Worm (Caenorhabditis elegans) whole organism, L2 larva: ENCODE results near the gene ccm-2.
A peak's percentile ranks its signal among the peaks of the same experiment; 100 is the strongest.

ENCODE experiments used
- C34F6.9 ChIP-seq: fragments of 150-350 bp; optimal IDR thresholded peaks from 2 replicates; lab custom pipeline; 2014; ENCODE audit warnings: missing biosample characterization, missing genetic modification characterization
- R02D3.7 ChIP-seq: fragments of 150-350 bp; optimal IDR thresholded peaks from 2 replicates; lab custom pipeline; 2014; ENCODE audit warnings: missing biosample characterization, missing genetic modification characterization
- Y55F3AM.14 ChIP-seq: fragments of 200-800 bp; sonication (Bioruptor generic); optimal IDR thresholded peaks from 2 replicates; lab custom pipeline; 2018; ENCODE audit warnings: mild to moderate bottlenecking, missing genetic modification characterization, missing compliant biosample characterization
- ZK546.5 ChIP-seq: sonication (generic microtip); optimal IDR thresholded peaks from 2 replicates; lab custom pipeline; 2017; ENCODE audit warnings: missing biosample characterization, missing genetic modification characterization
- alr-1 ChIP-seq: fragments of 150-350 bp; optimal IDR thresholded peaks from 2 replicates; lab custom pipeline; 2014; ENCODE audit warnings: missing biosample characterization, missing genetic modification characterization
- ama-1 ChIP-seq: fragments of 150-350 bp; optimal IDR thresholded peaks from 2 replicates; lab custom pipeline; 2018; ENCODE audit warnings: inconsistent platforms
- ceh-16 ChIP-seq: fragments of 150-350 bp; optimal IDR thresholded peaks from 2 replicates; lab custom pipeline; 2014; ENCODE audit warnings: missing biosample characterization, missing genetic modification characterization
- ceh-82 ChIP-seq: fragments of 150-350 bp; optimal IDR thresholded peaks from 2 replicates; lab custom pipeline; 2014; ENCODE audit warnings: missing biosample characterization, missing genetic modification characterization
- crh-2 ChIP-seq: sonication (generic microtip); optimal IDR thresholded peaks from 2 replicates; lab custom pipeline; 2017; ENCODE audit warnings: missing biosample characterization, missing genetic modification characterization
- dmd-4 ChIP-seq: sonication (generic microtip); optimal IDR thresholded peaks from 2 replicates; lab custom pipeline; 2017; ENCODE audit warnings: missing biosample characterization, missing genetic modification characterization
- egl-27 ChIP-seq: sonication (generic microtip); optimal IDR thresholded peaks from 3 replicates; lab custom pipeline; 2017; ENCODE audit warnings: missing biosample characterization, missing genetic modification reagents, missing genetic modification characterization
- elt-1 ChIP-seq: fragments of 150-350 bp; optimal IDR thresholded peaks from 2 replicates; lab custom pipeline; 2014; ENCODE audit warnings: missing biosample characterization, missing genetic modification characterization
- fos-1 ChIP-seq: fragments of 150-350 bp; optimal IDR thresholded peaks from 2 replicates; lab custom pipeline; 2014; ENCODE audit warnings: missing biosample characterization, missing genetic modification characterization
- gmeb-1 ChIP-seq: fragments of 150-350 bp; optimal IDR thresholded peaks from 2 replicates; lab custom pipeline; 2014; ENCODE audit warnings: missing biosample characterization, missing genetic modification characterization
- lin-11 ChIP-seq: fragments of 150-350 bp; sonication (generic microtip); optimal IDR thresholded peaks from 2 replicates; lab custom pipeline; 2014; ENCODE audit warnings: missing biosample characterization, missing genetic modification characterization, inconsistent platforms, mixed read lengths
- lin-13 ChIP-seq: fragments of 150-350 bp; optimal IDR thresholded peaks from 2 replicates; lab custom pipeline; 2014; ENCODE audit warnings: missing biosample characterization, missing genetic modification reagents, missing genetic modification characterization
- lin-39 ChIP-seq: fragments of 150-350 bp; optimal IDR thresholded peaks from 2 replicates; lab custom pipeline; 2014; ENCODE audit warnings: missing biosample characterization, missing genetic modification reagents, missing genetic modification characterization
- lsy-2 ChIP-seq, 2 experiments: fragments of 150-350 bp in 1 of 2; sonication (generic microtip) in 1 of 2; optimal IDR thresholded peaks; 2 replicates each; lab custom pipeline; 2014 to 2017; ENCODE audit warnings: missing biosample characterization in 2 of 2, missing genetic modification characterization in 2 of 2
- mab-5 ChIP-seq: fragments of 150-350 bp; optimal IDR thresholded peaks from 2 replicates; lab custom pipeline; 2014; ENCODE audit warnings: missing biosample characterization, missing genetic modification characterization
- mbf-1 ChIP-seq: sonication (generic microtip); optimal IDR thresholded peaks from 2 replicates; lab custom pipeline; 2017; ENCODE audit warnings: missing biosample characterization, missing genetic modification characterization
- mdl-1 ChIP-seq, 2 experiments: fragments of 150-350 bp in 1 of 2; sonication (generic microtip) in 1 of 2; optimal IDR thresholded peaks; 2 replicates each; lab custom pipeline; 2017; ENCODE audit warnings: missing biosample characterization in 2 of 2, missing genetic modification characterization in 2 of 2
- nhr-10 ChIP-seq: sonication (generic microtip); optimal IDR thresholded peaks from 2 replicates; lab custom pipeline; 2017; ENCODE audit warnings: missing biosample characterization, missing genetic modification characterization
- nhr-12 ChIP-seq: fragments of 150-350 bp; optimal IDR thresholded peaks from 2 replicates; lab custom pipeline; 2014; ENCODE audit warnings: missing biosample characterization, missing genetic modification characterization
- nhr-129 ChIP-seq: fragments of 150-350 bp; optimal IDR thresholded peaks from 2 replicates; lab custom pipeline; 2014; ENCODE audit warnings: missing biosample characterization, missing genetic modification characterization
- nhr-21 ChIP-seq: fragments of 150-350 bp; optimal IDR thresholded peaks from 2 replicates; lab custom pipeline; 2014; ENCODE audit warnings: missing biosample characterization, missing genetic modification characterization
- nhr-237 ChIP-seq: fragments of 150-350 bp; optimal IDR thresholded peaks from 2 replicates; lab custom pipeline; 2014; ENCODE audit warnings: missing biosample characterization, missing genetic modification characterization
- nhr-25 ChIP-seq: fragments of 150-350 bp; sonication (generic microtip); optimal IDR thresholded peaks from 3 replicates; lab custom pipeline; 2014; ENCODE audit warnings: missing biosample characterization, missing genetic modification characterization
- nhr-6 ChIP-seq: fragments of 150-350 bp; optimal IDR thresholded peaks from 2 replicates; lab custom pipeline; 2014; ENCODE audit warnings: missing biosample characterization, missing genetic modification characterization
- nhr-77 ChIP-seq: fragments of 150-350 bp; optimal IDR thresholded peaks from 2 replicates; lab custom pipeline; 2014; ENCODE audit warnings: missing biosample characterization, missing genetic modification characterization
- peb-1 ChIP-seq: fragments of 150-350 bp; optimal IDR thresholded peaks from 2 replicates; lab custom pipeline; 2014; ENCODE audit warnings: missing biosample characterization, missing genetic modification characterization
- sem-4 ChIP-seq: fragments of 150-350 bp; optimal IDR thresholded peaks from 2 replicates; lab custom pipeline; 2014; ENCODE audit warnings: missing biosample characterization, missing genetic modification reagents, missing genetic modification characterization
- skn-1 ChIP-seq: sonication (generic microtip); optimal IDR thresholded peaks from 2 replicates; lab custom pipeline; 2017; ENCODE audit warnings: missing biosample characterization, missing genetic modification characterization
- sma-3 ChIP-seq: sonication (generic microtip); optimal IDR thresholded peaks from 2 replicates; lab custom pipeline; 2016; ENCODE audit warnings: missing genetic modification reagents, missing genetic modification characterization, missing compliant biosample characterization
- sma-9 ChIP-seq, 2 experiments: fragments of 150-350 bp in 1 of 2; sonication (generic microtip) in 1 of 2; optimal IDR thresholded peaks; 2 replicates each; lab custom pipeline; 2014 to 2016; ENCODE audit warnings: missing genetic modification characterization in 2 of 2, mild to moderate bottlenecking in 1 of 2, missing biosample characterization in 1 of 2, missing compliant biosample characterization in 1 of 2, missing genetic modification reagents in 1 of 2, moderate library complexity in 1 of 2
- unc-39 ChIP-seq: fragments of 150-350 bp; optimal IDR thresholded peaks from 2 replicates; lab custom pipeline; 2014; ENCODE audit warnings: missing biosample characterization, missing genetic modification characterization
- unc-55 ChIP-seq: fragments of 150-350 bp; sonication (generic microtip); optimal IDR thresholded peaks from 3 replicates; lab custom pipeline; 2014; ENCODE audit warnings: missing biosample characterization, missing genetic modification reagents, missing genetic modification characterization
- zag-1 ChIP-seq: fragments of 150-350 bp; optimal IDR thresholded peaks from 2 replicates; lab custom pipeline; 2014; ENCODE audit warnings: missing biosample characterization, missing genetic modification characterization
- ztf-1 ChIP-seq: fragments of 200-800 bp; sonication (Bioruptor generic); conservative IDR thresholded peaks from 2 replicates; pipeline ENCODE4 v1.3.6; 2022; ENCODE audit warnings: missing genetic modification characterization, missing compliant biosample characterization
- ztf-11 ChIP-seq: sonication (generic microtip); optimal IDR thresholded peaks from 2 replicates; lab custom pipeline; 2017; ENCODE audit warnings: missing biosample characterization, missing genetic modification characterization
- ztf-4 ChIP-seq: fragments of 150-350 bp; optimal IDR thresholded peaks from 2 replicates; lab custom pipeline; 2014; ENCODE audit warnings: missing biosample characterization, missing genetic modification characterization

The ccm-2 gene

DNA sequence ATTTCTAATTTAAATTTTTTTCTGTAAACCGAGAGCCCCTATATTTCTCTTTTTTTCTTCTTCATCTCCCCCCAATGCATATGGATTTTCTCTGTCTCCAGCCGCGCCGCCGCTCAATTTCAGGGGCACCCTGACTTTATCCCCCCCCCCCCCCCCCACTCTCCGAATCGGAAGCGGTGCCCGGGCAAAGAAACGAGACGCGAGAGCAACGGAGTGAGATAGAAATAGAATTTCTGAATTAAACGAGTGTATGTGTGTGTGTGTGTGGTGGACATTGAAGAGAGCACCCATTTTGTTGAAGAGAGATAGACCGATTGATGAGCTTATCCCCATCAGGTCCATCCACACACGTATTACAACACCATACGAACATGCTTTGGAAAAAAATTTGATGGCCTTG, 8.6 kb upstream of the ccm-2 start:
- peak in 1 of 2 experiments; percentile 11 for TF ChIP-seq lsy-2 (tag; optimal IDR thresholded peaks at IDR 0.05; lab: Kevin White, UChicago)
- TF ChIP-seq nhr-129: peak; percentile 6
- no peak for TF ChIP-seq mab-5 (tag; lab: Kevin White, UChicago)
- TF ChIP-seq sma-9 (GFP tag; optimal IDR thresholded peaks at IDR 0.05; lab: Kevin White, UChicago): peak; percentile 15
- TF ChIP-seq sma-9 (tag; optimal IDR thresholded peaks at IDR 0.05; lab: Kevin White, UChicago): no peak
- TF ChIP-seq C34F6.9 (tag; lab: Kevin White, UChicago): peak; percentile 3
- TF ChIP-seq, all 48 proteins: peak for 4

- TF ChIP-seq nhr-129 (peak; percentile 46), lsy-2 (tag; optimal IDR thresholded peaks at IDR 0.05; lab: Kevin White, UChicago) (peak in 1 of 2 experiments; percentile 34), egl-27 (tag; lab: Kevin White, UChicago) (no peak), C34F6.9 (tag; lab: Kevin White, UChicago) (peak; percentile 44), ztf-11 (tag; lab: Kevin White, UChicago) (no peak), sma-9 (GFP tag; optimal IDR thresholded peaks at IDR 0.05; lab: Kevin White, UChicago) (peak; percentile 15), sma-9 (tag; optimal IDR thresholded peaks at IDR 0.05; lab: Kevin White, UChicago) (no peak), crh-2 (peak; percentile 22), nhr-21 (tag; lab: Kevin White, UChicago) (no peak)
- TF ChIP-seq, all 48 proteins: peak for 5
Observed at ce11 chrIV:1826737-1827136, 7.7 kb upstream of the ccm-2 start.

- no peak for TF ChIP-seq mbf-1 (tag; lab: Kevin White, UChicago)
- TF ChIP-seq lin-39 (tag; lab: Kevin White, UChicago): no peak
- TF ChIP-seq ztf-1 (GFP tag; lab: Robert Waterston, UW): no peak
- TF ChIP-seq sem-4 (tag; lab: Kevin White, UChicago): no peak
- no peak for TF ChIP-seq elt-1
Observed at ce11 chrIV:1827362-1827761, 7.1 kb upstream of the ccm-2 start.

ce11 chrIV:1833115-1833514, 1.3 kb upstream of the ccm-2 start:
- no peak for TF ChIP-seq nhr-12 (tag; lab: Kevin White, UChicago)
- no peak for TF ChIP-seq peb-1 (tag; lab: Kevin White, UChicago)
- TF ChIP-seq lin-13 (GFP tag; lab: Kevin White, UChicago): no peak
- no peak for TF ChIP-seq ceh-16 (tag; lab: Kevin White, UChicago)
- TF ChIP-seq Y55F3AM.14 (GFP tag; lab: Kevin White, UChicago): no peak
- TF ChIP-seq sma-3: no peak
- TF ChIP-seq fos-1: no peak
- no peak for TF ChIP-seq zag-1 (tag; lab: Kevin White, UChicago)
- TF ChIP-seq gmeb-1: no peak
- TF ChIP-seq nhr-77 (tag; lab: Kevin White, UChicago): no peak
- TF ChIP-seq, all 48 proteins: peak for 0

ce11 chrIV:1834972-1835371, 544 bp downstream of the ccm-2 start:
- TF ChIP-seq nhr-25 (tag; lab: Kevin White, UChicago): no peak

DNA sequence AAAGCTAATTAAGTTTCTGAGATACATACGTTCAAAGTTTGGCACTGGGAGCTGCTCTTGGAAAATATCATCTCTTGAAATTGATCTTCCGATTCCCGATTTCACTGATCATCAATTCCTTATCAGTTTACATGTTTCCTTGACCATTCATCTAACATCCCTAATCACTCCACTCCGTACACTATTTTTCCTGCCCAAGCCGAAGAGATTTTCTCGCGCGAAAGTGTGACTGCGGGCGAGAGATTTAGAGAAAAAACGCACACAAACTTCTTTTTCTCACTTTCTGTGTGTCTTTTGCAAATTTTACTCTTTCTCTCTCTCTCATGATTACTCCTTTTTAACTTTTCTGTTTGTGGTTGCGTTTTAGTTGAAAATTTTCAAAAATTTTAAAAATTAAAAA, 2.7 kb downstream of the ccm-2 start:
- TF ChIP-seq unc-39 (tag; lab: Kevin White, UChicago) (no peak), nhr-10 (tag; lab: Kevin White, UChicago) (no peak), nhr-21 (tag; lab: Kevin White, UChicago) (peak; percentile 62), ZK546.5 (tag; lab: Kevin White, UChicago) (no peak), nhr-237 (tag; lab: Kevin White, UChicago) (no peak), ceh-16 (tag; lab: Kevin White, UChicago) (no peak), egl-27 (tag; lab: Kevin White, UChicago) (peak; percentile 58), sem-4 (tag; lab: Kevin White, UChicago) (no peak), sma-9 (GFP tag; optimal IDR thresholded peaks at IDR 0.05; lab: Kevin White, UChicago) (peak; percentile 78), sma-9 (tag; optimal IDR thresholded peaks at IDR 0.05; lab: Kevin White, UChicago) (no peak), peb-1 (tag; lab: Kevin White, UChicago) (no peak), sma-3 (peak; percentile 48), ztf-1 (GFP tag; lab: Robert Waterston, UW) (no peak), nhr-6 (tag; lab: Kevin White, UChicago) (peak; percentile 4), unc-55 (peak; percentile 19), crh-2 (peak; percentile 67), dmd-4 (tag; lab: Kevin White, UChicago) (no peak), ztf-4 (tag; lab: Kevin White, UChicago) (no peak), ceh-82 (tag; lab: Kevin White, UChicago) (no peak), mbf-1 (tag; lab: Kevin White, UChicago) (no peak), R02D3.7 (tag; lab: Kevin White, UChicago) (no peak), elt-1 (no peak), gmeb-1 (peak; percentile 45), lin-39 (tag; lab: Kevin White, UChicago) (no peak), lin-11 (no peak), nhr-12 (tag; lab: Kevin White, UChicago) (no peak), lin-13 (GFP tag; lab: Kevin White, UChicago) (peak; percentile 7), zag-1 (tag; lab: Kevin White, UChicago) (no peak), mdl-1 (tag; optimal IDR thresholded peaks at IDR 0.05; lab: Kevin White, UChicago) (no peak), ama-1 (no peak), ztf-11 (tag; lab: Kevin White, UChicago) (no peak), skn-1 (tag; lab: Kevin White, UChicago) (no peak), lsy-2 (tag; optimal IDR thresholded peaks at IDR 0.05; lab: Kevin White, UChicago) (peak in 1 of 2 experiments; percentile 66), nhr-77 (tag; lab: Kevin White, UChicago) (no peak), nhr-25 (tag; lab: Kevin White, UChicago) (no peak), alr-1 (tag; lab: Kevin White, UChicago) (no peak)
